Fruit fly (Drosophila melanogaster) ovary, adult (tissue): Measurements from ENCODE around the gene CG33325.

Source experiments
- CG17801 ChIP-seq: fragments of 200-800 bp; optimal IDR thresholded peaks from 2 replicates; lab custom pipeline; 2019; ENCODE audit warnings: missing biosample characterization, mild to moderate bottlenecking, missing genetic modification characterization, moderate library complexity; ENCODE audit not compliant: partially characterized antibody

Gene CG33325

dm6 chr3R:8669900-8670528, 9.8 kb downstream of the CG33325 start:
- TF ChIP-seq CG17801 (GFP tag; lab: Kevin White, UChicago), result no peak

- peak; percentile 97 for TF ChIP-seq CG17801 (GFP tag; lab: Kevin White, UChicago)
Measured at dm6 chr3R:8669029-8669707, 10.7 kb downstream of the CG33325 start.

- TF ChIP-seq CG17801 (GFP tag; lab: Kevin White, UChicago), result no peak
Measured at dm6 chr3R:8668024-8668856, 11.6 kb downstream of the CG33325 start.

dm6 chr3R:8667568-8667967, 12.3 kb downstream of the CG33325 start, which contains the start of gene CG8036:
Gene CG8036 (plus strand): TSS chr3R:8667868.
- no peak for TF ChIP-seq CG17801 (GFP tag; lab: Kevin White, UChicago)

dm6 chr3R:8664699-8665340, 15.0 kb downstream of the CG33325 start:
- TF ChIP-seq CG17801 (GFP tag; lab: Kevin White, UChicago), result no peak

- peak; percentile 43 for TF ChIP-seq CG17801 (GFP tag; lab: Kevin White, UChicago)
Measured at dm6 chr3R:8663668-8664283, 16.1 kb downstream of the CG33325 start, which contains the start of gene CG8032. Gene CG8032 (plus strand): TSS chr3R:8664115.

- TF ChIP-seq CG17801 (GFP tag; lab: Kevin White, UChicago), result no peak
Measured at dm6 chr3R:8660661-8661060, 19.2 kb downstream of the CG33325 start, which contains the start of gene bel. Gene bel (minus strand): TSS chr3R:8660761.

- peak; percentile 41 for TF ChIP-seq CG17801 (GFP tag; lab: Kevin White, UChicago)
Measured at dm6 chr3R:8659907-8660660, 19.8 kb downstream of the CG33325 start.

- peak; percentile 51 for TF ChIP-seq CG17801 (GFP tag; lab: Kevin White, UChicago)
Measured at dm6 chr3R:8659200-8659897, 20.5 kb downstream of the CG33325 start.

dm6 chr3R:8658688-8659087, 21.1 kb downstream of the CG33325 start:
- TF ChIP-seq CG17801 (GFP tag; lab: Kevin White, UChicago), result no peak

- TF ChIP-seq CG17801 (GFP tag; lab: Kevin White, UChicago), result no peak
Measured at dm6 chr3R:8654666-8655065, 25.2 kb downstream of the CG33325 start, which contains the start of gene CG42489. Gene CG42489 (minus strand): TSS chr3R:8654766.

- no peak for TF ChIP-seq CG17801 (GFP tag; lab: Kevin White, UChicago)
Measured at dm6 chr3R:8654058-8654457, 25.8 kb downstream of the CG33325 start.

dm6 chr3R:8652731-8653130, 27.1 kb downstream of the CG33325 start, which contains the start of the genes Sys1 and Dhod:
Gene Sys1 (plus strand): TSS chr3R:8652821.
Gene Dhod (minus strand): TSS chr3R:8652916.
- peak; percentile 79 for TF ChIP-seq CG17801 (GFP tag; lab: Kevin White, UChicago)
